Worm (Caenorhabditis elegans): Measurements from ENCODE around the gene C05D9.3.

The C05D9.3 gene

ce11 chrX:1111603-1112002 is at the start of gene C05D9.3:
C05D9.3 (plus strand) TSS chrX:1111903.
- no peak for TF ChIP-seq unc-62 (GFP tag; optimal IDR thresholded peaks at IDR 0.05)

DNA sequence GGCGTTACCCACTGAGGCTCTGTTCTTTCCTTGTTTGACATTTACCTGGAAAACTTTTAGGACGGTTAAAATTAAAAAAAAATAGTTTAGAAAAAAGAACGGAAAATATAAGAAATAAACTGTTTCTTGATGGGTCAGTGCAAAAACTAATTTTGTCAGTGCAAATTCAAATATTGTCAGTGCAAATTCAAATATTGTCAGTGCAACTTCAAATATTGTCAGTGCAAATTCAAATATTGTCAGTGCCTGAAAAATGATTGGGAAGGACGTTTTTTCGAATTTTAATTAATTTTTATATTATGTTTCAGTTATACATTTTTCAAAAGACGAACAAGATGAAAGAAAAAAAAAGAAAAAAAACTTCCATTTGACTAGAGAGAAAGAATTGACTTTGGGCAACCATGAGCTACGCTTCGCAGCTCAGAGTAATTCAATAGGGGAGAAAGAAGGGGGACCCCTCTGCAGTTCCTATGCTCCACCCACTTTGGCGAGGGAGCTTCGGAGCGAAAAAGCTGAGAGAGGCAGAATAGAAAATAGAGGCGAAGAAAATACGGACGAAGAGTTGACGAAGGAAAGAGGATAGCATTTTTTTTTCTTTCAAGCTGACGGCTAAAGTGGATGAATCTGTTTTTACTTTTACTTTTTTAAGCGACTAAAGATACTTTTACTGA is 49.2 kb upstream of the C05D9.3 start, which contains the start of gene unc-1:
Gene unc-1 (minus strand): TSS at position 51 of the 671 bp plus-strand sequence.
- no peak for TF ChIP-seq unc-62 (GFP tag; optimal IDR thresholded peaks at IDR 0.05)

- TF ChIP-seq unc-62 (GFP tag; optimal IDR thresholded peaks at IDR 0.05): no peak
Observed at ce11 chrX:1064064-1064463, 47.6 kb upstream of the C05D9.3 start.

DNA sequence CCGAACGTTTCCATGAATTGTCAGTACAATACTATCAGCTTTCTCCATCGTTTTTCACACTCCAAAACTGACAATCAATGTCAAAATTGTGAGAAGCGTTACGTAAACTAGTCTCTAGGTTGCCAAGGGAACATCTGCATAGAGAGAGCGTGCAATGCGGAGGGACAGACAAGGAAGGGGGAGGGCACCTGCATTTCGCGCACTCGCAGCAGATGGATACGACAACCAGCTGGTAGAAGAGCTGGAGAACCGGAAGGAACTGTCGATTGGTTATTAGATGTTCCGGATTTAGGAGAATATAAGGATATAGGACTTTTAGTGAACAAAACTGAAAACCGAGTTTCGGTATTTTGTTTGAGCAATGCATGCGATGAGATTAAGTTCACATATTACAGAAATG is 42.7 kb upstream of the C05D9.3 start, which contains the start of gene mksr-1:
Gene mksr-1 (minus strand): TSS at position 144 of the 400 bp plus-strand sequence.
- TF ChIP-seq unc-62 (GFP tag; optimal IDR thresholded peaks at IDR 0.05): no peak

DNA sequence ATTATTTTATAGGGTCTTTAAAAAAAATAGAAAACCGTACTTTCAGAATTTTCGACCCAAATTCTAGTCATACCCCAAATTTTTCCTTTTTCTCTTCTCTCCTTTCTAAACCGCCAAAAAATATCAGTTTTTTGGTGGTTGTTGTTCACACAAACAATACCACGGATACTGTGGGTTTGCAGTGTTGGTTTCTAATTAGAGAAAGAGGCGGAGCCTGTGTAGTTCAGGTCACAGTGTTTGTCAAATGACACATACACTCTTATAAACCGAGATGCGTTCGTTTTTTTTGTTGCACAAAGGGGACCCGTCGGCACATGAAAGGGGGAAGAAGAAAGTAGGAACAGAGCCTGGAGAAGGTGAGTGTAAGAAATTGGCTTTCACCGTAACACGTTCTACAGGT is 39.6 kb upstream of the C05D9.3 start, which contains the start of gene lim-6:
Gene lim-6 (plus strand): TSS at position 301 of the 400 bp plus-strand sequence.
- no peak for TF ChIP-seq unc-62 (GFP tag; optimal IDR thresholded peaks at IDR 0.05)

DNA sequence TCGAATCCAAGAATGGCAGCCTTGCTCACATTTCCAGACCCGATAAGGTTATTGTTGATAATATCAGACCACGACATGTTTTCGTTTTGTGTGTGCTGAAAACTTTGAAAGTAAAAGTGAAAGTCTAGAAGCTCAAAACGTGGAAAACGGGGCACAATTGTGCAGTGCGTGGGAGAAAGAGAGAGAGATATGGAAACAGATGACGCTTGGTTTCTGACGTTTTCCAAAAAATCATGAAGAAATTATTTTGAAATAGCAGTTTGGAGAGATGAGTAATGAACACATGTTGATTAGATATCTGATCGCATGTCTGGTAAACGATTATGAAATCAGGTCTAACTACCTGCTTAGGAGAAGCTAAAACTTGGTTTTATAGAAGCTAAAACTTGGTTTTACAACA is 31.2 kb upstream of the C05D9.3 start, which contains the start of gene pfn-3:
Gene pfn-3 (minus strand): TSS at position 101 of the 400 bp plus-strand sequence.
- TF ChIP-seq unc-62 (GFP tag; optimal IDR thresholded peaks at IDR 0.05): no peak

- TF ChIP-seq unc-62 (GFP tag; optimal IDR thresholded peaks at IDR 0.05): no peak
Observed at ce11 chrX:1081927-1082326, 29.8 kb upstream of the C05D9.3 start.

- TF ChIP-seq unc-62 (GFP tag; optimal IDR thresholded peaks at IDR 0.05): no peak
Observed at ce11 chrX:1085000-1085399, 26.7 kb upstream of the C05D9.3 start.

DNA sequence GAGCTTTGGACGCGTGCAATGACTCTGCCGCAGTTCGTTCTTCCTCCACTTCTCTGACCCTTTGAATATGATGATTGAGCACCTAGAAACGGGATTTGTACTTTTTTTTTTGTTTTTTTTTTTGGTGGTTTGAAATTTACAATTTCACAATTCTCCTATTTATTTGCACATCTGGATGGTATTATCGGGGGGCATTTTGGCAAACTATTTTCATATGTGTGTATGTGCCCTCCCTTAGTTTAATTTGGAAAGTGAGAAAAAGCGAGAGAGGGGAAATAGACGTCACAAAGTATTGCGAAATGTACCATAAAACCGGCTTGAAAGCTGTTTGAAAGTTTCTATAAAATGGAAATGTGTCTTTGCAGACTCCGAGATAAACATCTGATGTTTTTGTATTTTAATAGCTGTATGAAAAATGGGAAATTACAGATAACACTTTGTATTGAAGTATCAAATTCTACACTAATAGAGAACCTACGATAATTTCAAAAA is 25.3 kb upstream of the C05D9.3 start:
- TF ChIP-seq unc-62 (GFP tag; optimal IDR thresholded peaks at IDR 0.05): no peak

- no peak for TF ChIP-seq unc-62 (GFP tag; optimal IDR thresholded peaks at IDR 0.05)
Observed at ce11 chrX:1088048-1088447, 23.7 kb upstream of the C05D9.3 start, which contains the start of gene rei-2. rei-2 (minus strand) TSS chrX:1088148.

ce11 chrX:1089133-1089532 is 22.6 kb upstream of the C05D9.3 start:
- TF ChIP-seq unc-62 (GFP tag; optimal IDR thresholded peaks at IDR 0.05): no peak

ce11 chrX:1089676-1090075 is 22.0 kb upstream of the C05D9.3 start:
- TF ChIP-seq unc-62 (GFP tag; optimal IDR thresholded peaks at IDR 0.05): no peak

ce11 chrX:1093154-1093553 is 18.5 kb upstream of the C05D9.3 start:
- TF ChIP-seq unc-62 (GFP tag; optimal IDR thresholded peaks at IDR 0.05): no peak

ce11 chrX:1094332-1094731 is 17.4 kb upstream of the C05D9.3 start:
- TF ChIP-seq unc-62 (GFP tag; optimal IDR thresholded peaks at IDR 0.05): no peak

ce11 chrX:1096808-1097207 is 14.9 kb upstream of the C05D9.3 start, which contains the start of the genes pigx-1 and rme-6:
pigx-1 (minus strand) TSS chrX:1097013.
rme-6 (plus strand) TSS chrX:1097152.
- TF ChIP-seq unc-62 (GFP tag; optimal IDR thresholded peaks at IDR 0.05): no peak

ce11 chrX:1103702-1104262 is 7.9 kb upstream of the C05D9.3 start, which contains the start of gene ife-4:
ife-4 (plus strand) TSS chrX:1104212.
- TF ChIP-seq unc-62 (GFP tag; optimal IDR thresholded peaks at IDR 0.05): no peak

DNA sequence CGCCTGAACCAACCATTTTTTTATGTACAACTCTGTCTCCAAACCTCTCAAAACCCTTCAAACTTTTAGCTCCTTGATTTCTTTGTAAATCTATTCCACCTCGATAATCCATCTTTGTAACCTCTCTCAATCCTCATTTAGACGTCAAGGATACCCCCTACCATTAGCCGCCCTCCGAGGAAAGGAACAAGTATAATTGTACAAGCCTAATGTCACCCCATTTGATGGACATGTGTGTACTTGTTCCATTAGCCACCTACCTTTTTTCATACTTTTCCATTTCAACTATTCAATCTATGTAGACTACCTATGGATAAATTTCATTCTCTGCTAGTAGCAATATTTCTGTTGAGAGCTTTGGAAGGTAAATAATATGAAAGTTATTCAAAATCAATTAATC is 3.9 kb upstream of the C05D9.3 start, which contains the start of gene C05D9.4:
Gene C05D9.4 (plus strand): TSS at position 301 of the 400 bp plus-strand sequence.
- no peak for TF ChIP-seq unc-62 (GFP tag; optimal IDR thresholded peaks at IDR 0.05)

Measured in whole organism, dauer.